Fruit fly (Drosophila melanogaster) whole organism, pupa: Measurements from ENCODE around the gene cype.

Experiments
- CG12605 ChIP-seq: fragments of 200-800 bp; sonication (Bioruptor generic); IDR thresholded peaks from 2 replicates; pipeline ENCODE4 v1.3.6; 2022; ENCODE audit warnings: missing biosample characterization, missing genetic modification characterization
- CG13204 ChIP-seq: fragments of 200-800 bp; sonication (Bioruptor generic); optimal IDR thresholded peaks from 2 replicates; lab custom pipeline; 2018; ENCODE audit warnings: missing biosample characterization, mild to moderate bottlenecking, missing genetic modification characterization, moderate library complexity
- CG14655 ChIP-seq: fragments of 200-800 bp; sonication (Bioruptor generic); optimal IDR thresholded peaks from 3 replicates; lab custom pipeline; 2017; ENCODE audit warnings: mild to moderate bottlenecking, missing biosample characterization, missing genetic modification reagents, missing genetic modification characterization
- CG15710 ChIP-seq: fragments of 200-800 bp; sonication (Bioruptor generic); optimal IDR thresholded peaks from 2 replicates; lab custom pipeline; 2018; ENCODE audit warnings: missing biosample characterization, mild to moderate bottlenecking, missing genetic modification characterization, moderate library complexity
- CG17806 ChIP-seq: fragments of 200-800 bp; sonication (Bioruptor generic); optimal IDR thresholded peaks from 2 replicates; lab custom pipeline; 2018; ENCODE audit warnings: missing biosample characterization, mild to moderate bottlenecking, missing genetic modification characterization, moderate library complexity
- CG8301 ChIP-seq: fragments of 200-800 bp; sonication (Bioruptor generic); optimal IDR thresholded peaks from 2 replicates; lab custom pipeline; 2018; ENCODE audit warnings: missing biosample characterization, mild to moderate bottlenecking, missing genetic modification characterization
- CG9948 ChIP-seq: fragments of 200-800 bp; sonication (Bioruptor generic); optimal IDR thresholded peaks from 2 replicates; lab custom pipeline; 2018; ENCODE audit warnings: missing biosample characterization, mild to moderate bottlenecking, missing genetic modification characterization, moderate library complexity
- D1 ChIP-seq: fragments of 200-800 bp; sonication (Bioruptor generic); optimal IDR thresholded peaks from 2 replicates; lab custom pipeline; 2018; ENCODE audit warnings: missing biosample characterization, mild to moderate bottlenecking, missing genetic modification characterization, moderate library complexity
- Pif1B ChIP-seq: fragments of 200-800 bp; sonication (Bioruptor generic); optimal IDR thresholded peaks from 3 replicates; lab custom pipeline; 2016; ENCODE audit warnings: missing biosample characterization, missing genetic modification characterization
- Snoo ChIP-seq: fragments of 200-800 bp; sonication (Bioruptor generic); optimal IDR thresholded peaks from 3 replicates; lab custom pipeline; 2017; ENCODE audit warnings: missing biosample characterization, mild to moderate bottlenecking, missing genetic modification characterization, inconsistent platforms
- fd96Ca ChIP-seq: fragments of 200-800 bp; sonication (Bioruptor generic); IDR thresholded peaks from 3 replicates; pipeline ENCODE4 v1.3.6; 2022; ENCODE audit warnings: missing biosample characterization, missing genetic modification characterization
- gl ChIP-seq: fragments of 200-800 bp; sonication (Bioruptor generic); optimal IDR thresholded peaks from 2 replicates; lab custom pipeline; 2018; ENCODE audit warnings: missing biosample characterization, mild to moderate bottlenecking, missing genetic modification characterization
- rn ChIP-seq: fragments of 200-800 bp; sonication (Bioruptor generic); IDR thresholded peaks from 2 replicates; pipeline ENCODE4 v1.3.6; 2022; ENCODE audit warnings: missing biosample characterization, missing genetic modification characterization

DNA sequence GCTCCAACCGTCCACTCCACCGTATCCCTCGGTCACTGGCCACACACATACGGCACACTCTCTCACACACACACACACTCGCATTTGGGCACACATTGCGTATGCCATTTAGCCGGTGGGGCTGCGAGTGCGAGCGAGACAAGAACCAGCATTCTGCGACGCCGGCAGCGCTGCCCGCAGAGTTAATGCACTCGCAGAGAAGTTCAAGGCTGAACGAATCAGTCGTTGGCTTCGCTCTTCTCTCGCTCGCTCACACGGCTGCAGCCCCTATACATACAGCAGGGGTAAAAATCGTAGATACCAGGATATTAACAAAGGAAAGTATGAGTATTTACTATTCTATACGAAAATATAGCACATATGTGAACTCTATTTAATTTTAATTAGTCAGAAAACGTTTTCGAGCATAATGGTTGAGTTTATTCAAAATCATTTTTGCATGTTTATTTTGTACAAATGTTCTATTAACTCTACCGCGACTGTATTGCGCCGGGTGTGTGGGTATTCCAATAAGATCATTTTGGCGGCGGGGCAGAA is 34.0 kb upstream of the cype start:
- TF ChIP-seq rn = peak; percentile 77
- TF ChIP-seq CG14655 (GFP tag; lab: Kevin White, UChicago) = peak; percentile 91
- peak; percentile 93 for TF ChIP-seq Pif1B
- peak; percentile 97 for TF ChIP-seq CG9948
- TF ChIP-seq CG13204 = peak; percentile 92
- TF ChIP-seq CG15710 = peak; percentile 98
- no peak; the same call in none of the 3 replicates for TF ChIP-seq fd96Ca
- peak; percentile 94 for TF ChIP-seq CG8301 (tag; lab: Kevin White, UChicago)
- TF ChIP-seq Snoo = peak; percentile 93
- TF ChIP-seq CG17806 (tag; lab: Kevin White, UChicago) = peak; percentile 97
- TF ChIP-seq gl = peak; percentile 97
- TF ChIP-seq CG12605 (GFP tag; lab: Robert Waterston, UW) = peak; percentile 93
- peak; percentile 91 for TF ChIP-seq D1 (tag; lab: Kevin White, UChicago)
